Fruit fly (Drosophila melanogaster) whole organism, embryonic: ENCODE measurements around the gene CG5863.
A peak's percentile ranks its signal among the peaks of the same experiment; 100 is the strongest.

ENCODE experiments used
- ATbp ChIP-seq: fragments of 200-800 bp; sonication (Bioruptor generic); optimal IDR thresholded peaks from 2 replicates; lab custom pipeline; 2017; ENCODE audit warnings: missing biosample characterization, mild to moderate bottlenecking, missing genetic modification characterization, missing genetic modification reagents
- Asciz ChIP-seq: fragments of 200-800 bp; sonication (Bioruptor generic); optimal IDR thresholded peaks from 2 replicates; lab custom pipeline; 2017; ENCODE audit warnings: missing biosample characterization, mild to moderate bottlenecking, missing genetic modification characterization, missing genetic modification reagents
- CG10267 ChIP-seq: fragments of 200-800 bp; sonication (Bioruptor generic); optimal IDR thresholded peaks from 2 replicates; lab custom pipeline; 2018; ENCODE audit warnings: missing biosample characterization, mild to moderate bottlenecking, missing genetic modification characterization, moderate library complexity
- CG10654 ChIP-seq: fragments of 200-800 bp; sonication (Bioruptor generic); optimal IDR thresholded peaks from 2 replicates; lab custom pipeline; 2016; ENCODE audit warnings: missing biosample characterization, missing genetic modification characterization
- CG11085 ChIP-seq: fragments of 200-800 bp; sonication (Bioruptor generic); IDR thresholded peaks from 2 replicates; pipeline ENCODE4 v1.3.6; 2022; ENCODE audit warnings: missing biosample characterization, missing genetic modification characterization
- CG11504 ChIP-seq: fragments of 200-800 bp; sonication (Bioruptor generic); optimal IDR thresholded peaks from 3 replicates; lab custom pipeline; 2019; ENCODE audit warnings: missing biosample characterization, mild to moderate bottlenecking, missing genetic modification characterization, moderate library complexity
- CG12104 ChIP-seq: fragments of 200-800 bp; sonication (Bioruptor generic); optimal IDR thresholded peaks from 3 replicates; lab custom pipeline; 2016; ENCODE audit warnings: missing biosample characterization, missing genetic modification characterization
- CG12659 ChIP-seq: fragments of 200-800 bp; sonication (Bioruptor generic); optimal IDR thresholded peaks from 3 replicates; lab custom pipeline; 2017; ENCODE audit warnings: mild to moderate bottlenecking, missing biosample characterization, missing genetic modification reagents, missing genetic modification characterization
- CG13775 ChIP-seq: fragments of 200-800 bp; sonication (Bioruptor generic); optimal IDR thresholded peaks from 3 replicates; lab custom pipeline; 2017; ENCODE audit warnings: missing biosample characterization, mild to moderate bottlenecking, missing genetic modification characterization
- CG18262 ChIP-seq: fragments of 200-800 bp; optimal IDR thresholded peaks from 3 replicates; lab custom pipeline; 2019; ENCODE audit warnings: missing biosample characterization, mild to moderate bottlenecking, missing genetic modification characterization, moderate library complexity
- CG2116 ChIP-seq: fragments of 200-800 bp; sonication (Bioruptor generic); optimal IDR thresholded peaks from 3 replicates; lab custom pipeline; 2018; ENCODE audit warnings: missing biosample characterization, mild to moderate bottlenecking, missing genetic modification characterization
- CG31388 ChIP-seq: fragments of 200-800 bp; sonication (Bioruptor generic); optimal IDR thresholded peaks from 2 replicates; lab custom pipeline; 2016; ENCODE audit warnings: missing biosample characterization, missing genetic modification characterization
- CG6813 ChIP-seq: fragments of 200-800 bp; sonication (Bioruptor generic); optimal IDR thresholded peaks from 2 replicates; lab custom pipeline; 2017; ENCODE audit warnings: missing biosample characterization, missing genetic modification characterization, mild to moderate bottlenecking, moderate library complexity, missing genetic modification reagents
- CG7745 ChIP-seq: fragments of 200-800 bp; sonication (Bioruptor generic); optimal IDR thresholded peaks from 2 replicates; lab custom pipeline; 2018; ENCODE audit warnings: missing biosample characterization, mild to moderate bottlenecking, missing genetic modification characterization, moderate library complexity
- CG7928 ChIP-seq: fragments of 200-800 bp; sonication (Bioruptor generic); optimal IDR thresholded peaks from 2 replicates; lab custom pipeline; 2017; ENCODE audit warnings: missing biosample characterization, mild to moderate bottlenecking, missing genetic modification characterization
- CG8478 ChIP-seq: fragments of >200 bp; optimal IDR thresholded peaks from 2 replicates; lab custom pipeline; 2018
- CG9437 ChIP-seq: fragments of 200-800 bp; sonication (Bioruptor generic); optimal IDR thresholded peaks from 2 replicates; lab custom pipeline; 2018; ENCODE audit warnings: missing biosample characterization, mild to moderate bottlenecking, missing genetic modification characterization
- CG9727 ChIP-seq: fragments of 200-800 bp; sonication (Bioruptor generic); optimal IDR thresholded peaks from 3 replicates; lab custom pipeline; 2017; ENCODE audit warnings: missing biosample characterization, mild to moderate bottlenecking, missing genetic modification characterization
- D ChIP-seq, 2 experiments: fragments of 200-800 bp in 1 of 2; fragments of >200 bp in 1 of 2; sonication (Bioruptor generic) in 1 of 2; optimal IDR thresholded peaks; 2 replicates in 1 of 2; 3 replicates in 1 of 2; lab custom pipeline; 2017; ENCODE audit warnings: mild to moderate bottlenecking in 1 of 2, missing biosample characterization in 1 of 2, missing genetic modification characterization in 1 of 2, missing genetic modification reagents in 1 of 2
- D19B ChIP-seq: fragments of 200-800 bp; sonication (Bioruptor generic); optimal IDR thresholded peaks from 2 replicates; lab custom pipeline; 2017; ENCODE audit warnings: missing biosample characterization, mild to moderate bottlenecking, missing genetic modification characterization
- Drgx ChIP-seq: fragments of 200-800 bp; sonication (Bioruptor generic); IDR thresholded peaks from 2 replicates; pipeline ENCODE4 v1.3.6; 2022; ENCODE audit warnings: missing biosample characterization, missing genetic modification characterization
- E2f1 ChIP-seq: fragments of 200-800 bp; sonication (Bioruptor generic); IDR thresholded peaks from 2 replicates; pipeline ENCODE4 v1.3.6; 2022; ENCODE audit warnings: missing biosample characterization, missing genetic modification characterization
- Elba2 ChIP-seq: fragments of 200-800 bp; sonication (Bioruptor generic); optimal IDR thresholded peaks from 3 replicates; lab custom pipeline; 2016; ENCODE audit warnings: missing biosample characterization, missing genetic modification characterization
- Fer1 ChIP-seq: fragments of 200-800 bp; sonication (Bioruptor generic); optimal IDR thresholded peaks from 2 replicates; lab custom pipeline; 2017; ENCODE audit warnings: missing biosample characterization, mild to moderate bottlenecking, missing genetic modification characterization
- Gsc ChIP-seq: fragments of 200-800 bp; sonication (Bioruptor generic); IDR thresholded peaks from 2 replicates; pipeline ENCODE4 v1.3.6; 2022; ENCODE audit warnings: missing biosample characterization, missing genetic modification characterization
- Hey ChIP-seq: fragments of 200-800 bp; sonication (Bioruptor generic); optimal IDR thresholded peaks from 3 replicates; lab custom pipeline; 2018; ENCODE audit warnings: missing biosample characterization, mild to moderate bottlenecking, missing genetic modification characterization
- HmgZ ChIP-seq: fragments of 200-800 bp; sonication (Bioruptor generic); optimal IDR thresholded peaks from 2 replicates; lab custom pipeline; 2018; ENCODE audit warnings: missing biosample characterization, mild to moderate bottlenecking, missing genetic modification characterization
- Hsf ChIP-seq: fragments of 200-800 bp; sonication (Bioruptor generic); optimal IDR thresholded peaks from 3 replicates; lab custom pipeline; 2016; ENCODE audit warnings: missing biosample characterization, missing genetic modification characterization
- Lim3 ChIP-seq: fragments of 200-800 bp; sonication (Bioruptor generic); IDR thresholded peaks from 2 replicates; pipeline ENCODE4 v1.3.6; 2022; ENCODE audit warnings: missing biosample characterization, missing genetic modification characterization
- NC2β ChIP-seq: fragments of 200-800 bp; sonication (Bioruptor generic); optimal IDR thresholded peaks from 2 replicates; lab custom pipeline; 2016; ENCODE audit warnings: missing biosample characterization, missing genetic modification characterization
- Opbp ChIP-seq: fragments of 200-800 bp; sonication (Bioruptor generic); IDR thresholded peaks from 3 replicates; pipeline ENCODE4 v1.3.6; 2022; ENCODE audit warnings: missing biosample characterization, missing genetic modification characterization; ENCODE audit not compliant: partially characterized antibody
- Rfx ChIP-seq: fragments of 200-800 bp; sonication (Bioruptor generic); IDR thresholded peaks from 2 replicates; pipeline ENCODE4 v1.3.6; 2022; ENCODE audit warnings: missing biosample characterization, missing genetic modification characterization
- Xrp1 ChIP-seq: fragments of 200-800 bp; sonication (Bioruptor generic); IDR thresholded peaks from 2 replicates; pipeline ENCODE4 v1.3.6; 2022; ENCODE audit warnings: missing biosample characterization, missing genetic modification characterization
- chm ChIP-seq: fragments of 200-800 bp; sonication (Bioruptor generic); IDR thresholded peaks from 2 replicates; pipeline ENCODE4 v1.3.6; 2022; ENCODE audit warnings: missing biosample characterization, missing genetic modification characterization
- chn ChIP-seq: fragments of 200-800 bp; sonication (Bioruptor generic); optimal IDR thresholded peaks from 2 replicates; lab custom pipeline; 2016; ENCODE audit warnings: missing biosample characterization, missing genetic modification characterization
- crp ChIP-seq, 2 experiments: fragments of 200-800 bp; sonication (Bioruptor generic); optimal IDR thresholded peaks; 2 replicates in 1 of 2; 3 replicates in 1 of 2; lab custom pipeline; 2017; ENCODE audit warnings: missing biosample characterization in 2 of 2, missing genetic modification characterization in 2 of 2, mild to moderate bottlenecking in 1 of 2, moderate library complexity in 1 of 2
- esg ChIP-seq: fragments of 200-800 bp; sonication (Bioruptor generic); conservative IDR thresholded peaks from 2 replicates; pipeline ENCODE4 v1.3.6; 2022; ENCODE audit warnings: missing biosample characterization, missing genetic modification characterization
- ewg ChIP-seq: fragments of 200-800 bp; sonication (Bioruptor generic); optimal IDR thresholded peaks from 3 replicates; lab custom pipeline; 2017; ENCODE audit warnings: mild to moderate bottlenecking, missing biosample characterization, missing genetic modification reagents, missing genetic modification characterization
- exex ChIP-seq: fragments of 200-800 bp; sonication (Bioruptor generic); optimal IDR thresholded peaks from 4 replicates; lab custom pipeline; 2018; ENCODE audit warnings: missing biosample characterization, mild to moderate bottlenecking, missing genetic modification characterization, moderate library complexity
- fd64A ChIP-seq: fragments of 200-800 bp; sonication (Bioruptor generic); optimal IDR thresholded peaks from 3 replicates; lab custom pipeline; 2018; ENCODE audit warnings: missing biosample characterization, mild to moderate bottlenecking, missing genetic modification characterization
- ftz-f1 ChIP-seq: fragments of 200-800 bp; sonication (Bioruptor generic); optimal IDR thresholded peaks from 2 replicates; lab custom pipeline; 2016; ENCODE audit warnings: missing biosample characterization, missing genetic modification characterization
- grau ChIP-seq: fragments of 200-800 bp; optimal IDR thresholded peaks from 3 replicates; lab custom pipeline; 2019; ENCODE audit warnings: missing biosample characterization, mild to moderate bottlenecking, missing genetic modification characterization, moderate library complexity
- mam ChIP-seq: fragments of 200-800 bp; sonication (Bioruptor generic); optimal IDR thresholded peaks from 3 replicates; lab custom pipeline; 2016; ENCODE audit warnings: missing biosample characterization, missing genetic modification characterization
- pan ChIP-seq, 4 experiments: fragments of >200 bp in 3 of 4; fragments of 200-800 bp in 1 of 4; sonication (Bioruptor generic) in 1 of 4; optimal IDR thresholded peaks in 3 of 4; IDR thresholded peaks in 1 of 4; 2 replicates each; pipeline versions ENCODE4 v1.3.6 to Lab custom; 2017 to 2022; ENCODE audit warnings: missing biosample characterization in 2 of 4, missing genetic modification characterization in 2 of 4, mixed read lengths in 1 of 4
- sr ChIP-seq: fragments of 200-800 bp; sonication (Bioruptor generic); IDR thresholded peaks from 3 replicates; pipeline ENCODE4 v1.3.6; 2022; ENCODE audit warnings: missing biosample characterization, missing genetic modification characterization
- tll ChIP-seq, 2 experiments: fragments of 200-800 bp in 1 of 2; fragments of >200 bp in 1 of 2; sonication (Bioruptor generic) in 1 of 2; optimal IDR thresholded peaks; 2 replicates each; lab custom pipeline; 2017 to 2019; ENCODE audit warnings: missing biosample characterization in 2 of 2, missing genetic modification characterization in 2 of 2, mild to moderate bottlenecking in 1 of 2, moderate library complexity in 1 of 2
- wdn ChIP-seq: fragments of 200-800 bp; sonication (Bioruptor generic); IDR thresholded peaks from 2 replicates; pipeline ENCODE4 v1.3.6; 2022; ENCODE audit warnings: missing biosample characterization, missing genetic modification characterization
- zen ChIP-seq: fragments of 200-800 bp; sonication (Bioruptor generic); optimal IDR thresholded peaks from 3 replicates; lab custom pipeline; 2018; ENCODE audit warnings: missing biosample characterization, mild to moderate bottlenecking, missing genetic modification characterization, moderate library complexity

CG5863 gene

dm6 chr3R:17394318-17395188 is 16.4 kb upstream of the CG5863 start, which contains the start of gene CREG (continued):
- TF ChIP-seq CG6813 (no peak), pan (optimal IDR thresholded peaks at IDR 0.05; lab: Kevin White, UChicago) (peak in 1 of 2 experiments; percentile 64), pan (GFP tag; optimal IDR thresholded peaks at IDR 0.05 in 1 of 2, IDR thresholded peaks at IDR 0.05 in 1 of 2) (peak in 1 of 2 experiments; percentile 77), Gsc (GFP tag; lab: Robert Waterston, UW) (no peak), zen (tag; lab: Kevin White, UChicago) (peak; percentile 90), CG8478 (no peak), E2f1 (peak; percentile 29; the same call in 1 of the 2 replicates), ewg (GFP tag; lab: Kevin White, UChicago) (no peak), chm (GFP tag; lab: Robert Waterston, UW) (no peak), sr (GFP tag; lab: Robert Waterston, UW) (no peak), CG13775 (GFP tag; lab: Kevin White, UChicago) (peak; percentile 58), CG31388 (GFP tag; lab: Kevin White, UChicago) (no peak), crp (GFP tag; optimal IDR thresholded peaks at IDR 0.05; lab: Kevin White, UChicago) (peak in 1 of 2 experiments; percentile 70), Rfx (GFP tag; lab: Robert Waterston, UW) (0 out of 2 replicates have a peak, but pooled peaks have one; percentile 4), chn (GFP tag; lab: Kevin White, UChicago) (peak; percentile 0), Elba2 (peak; percentile 58), Xrp1 (GFP tag; lab: Robert Waterston, UW) (peak; percentile 24; the same call in 1 of the 2 replicates), D19B (GFP tag; lab: Kevin White, UChicago) (peak; percentile 96), D (optimal IDR thresholded peaks at IDR 0.05; lab: Kevin White, UChicago) (no peak), D (GFP tag; optimal IDR thresholded peaks at IDR 0.05; lab: Kevin White, UChicago) (no peak), CG10267 (peak; percentile 20), Fer1 (no peak), mam (GFP tag; lab: Kevin White, UChicago) (no peak), CG11504 (peak; percentile 49), Opbp (GFP tag; lab: Robert Waterston, UW) (no peak), CG9437 (GFP tag; lab: Kevin White, UChicago) (peak; percentile 47), Hsf (GFP tag; lab: Kevin White, UChicago) (peak; percentile 29), Drgx (GFP tag; lab: Robert Waterston, UW) (0 out of 2 replicates have a peak, but pooled peaks have one; percentile 14), CG9727 (GFP tag; lab: Kevin White, UChicago) (peak; percentile 59), CG2116 (peak; percentile 11), CG12104 (GFP tag; lab: Kevin White, UChicago) (peak; percentile 34), wdn (no peak), Lim3 (GFP tag; lab: Robert Waterston, UW) (no peak), CG7928 (no peak), CG18262 (tag; lab: Kevin White, UChicago) (peak; percentile 47), grau (tag; lab: Kevin White, UChicago) (peak; percentile 40), tll (GFP tag; optimal IDR thresholded peaks at IDR 0.05; lab: Kevin White, UChicago) (peak in 1 of 2 experiments; percentile 91), NC2β (GFP tag; lab: Kevin White, UChicago) (peak; percentile 15), CG12659 (peak; percentile 20)

dm6 chr3R:17400102-17400501 is 10.8 kb upstream of the CG5863 start:
- peak; percentile 9 for TF ChIP-seq fd64A (GFP tag; lab: Kevin White, UChicago)
- no peak for TF ChIP-seq CG10654
- TF ChIP-seq exex (tag; lab: Kevin White, UChicago): peak; percentile 60
- TF ChIP-seq ftz-f1 (GFP tag; lab: Kevin White, UChicago): peak; percentile 5
- TF ChIP-seq CG11085 (GFP tag; lab: Robert Waterston, UW): no peak
- TF ChIP-seq esg (GFP tag; lab: Robert Waterston, UW): no peak
- TF ChIP-seq ATbp (GFP tag; lab: Kevin White, UChicago): peak; percentile 11
- peak; percentile 65 for TF ChIP-seq CG7745 (tag; lab: Kevin White, UChicago)
- no peak for TF ChIP-seq HmgZ (tag; lab: Kevin White, UChicago)
- peak; percentile 30 for TF ChIP-seq Asciz (GFP tag; lab: Kevin White, UChicago)
- peak; percentile 17 for TF ChIP-seq Hey (tag; lab: Kevin White, UChicago)
- TF ChIP-seq, all 482 proteins: peak for 7
